Worm (Caenorhabditis elegans) whole organism, L2 larva: ENCODE measurements around the gene ivph-3.
A peak's percentile ranks its signal among the peaks of the same experiment; 100 is the strongest.

Experiments
- C34F6.9 ChIP-seq: fragments of 150-350 bp; optimal IDR thresholded peaks from 2 replicates; lab custom pipeline; 2014; ENCODE audit warnings: missing biosample characterization, missing genetic modification characterization
- F13H6.1 ChIP-seq: sonication (generic microtip); optimal IDR thresholded peaks from 2 replicates; lab custom pipeline; 2016; ENCODE audit warnings: missing genetic modification characterization, missing compliant biosample characterization
- R02D3.7 ChIP-seq: fragments of 150-350 bp; optimal IDR thresholded peaks from 2 replicates; lab custom pipeline; 2014; ENCODE audit warnings: missing biosample characterization, missing genetic modification characterization
- Y55F3AM.14 ChIP-seq: fragments of 200-800 bp; sonication (Bioruptor generic); optimal IDR thresholded peaks from 2 replicates; lab custom pipeline; 2018; ENCODE audit warnings: mild to moderate bottlenecking, missing genetic modification characterization, missing compliant biosample characterization
- ZK546.5 ChIP-seq: sonication (generic microtip); optimal IDR thresholded peaks from 2 replicates; lab custom pipeline; 2017; ENCODE audit warnings: missing biosample characterization, missing genetic modification characterization
- alr-1 ChIP-seq: fragments of 150-350 bp; optimal IDR thresholded peaks from 2 replicates; lab custom pipeline; 2014; ENCODE audit warnings: missing biosample characterization, missing genetic modification characterization
- blmp-1 ChIP-seq: sonication (generic microtip); optimal IDR thresholded peaks from 2 replicates; lab custom pipeline; 2017; ENCODE audit warnings: missing genetic modification characterization, mild to moderate bottlenecking, missing compliant biosample characterization, antibody characterized with exemption, moderate library complexity; ENCODE audit not compliant: insufficient read depth
- ceh-16 ChIP-seq: fragments of 150-350 bp; optimal IDR thresholded peaks from 2 replicates; lab custom pipeline; 2014; ENCODE audit warnings: missing biosample characterization, missing genetic modification characterization
- crh-2 ChIP-seq: sonication (generic microtip); optimal IDR thresholded peaks from 2 replicates; lab custom pipeline; 2017; ENCODE audit warnings: missing biosample characterization, missing genetic modification characterization
- dmd-4 ChIP-seq: sonication (generic microtip); optimal IDR thresholded peaks from 2 replicates; lab custom pipeline; 2017; ENCODE audit warnings: missing biosample characterization, missing genetic modification characterization
- egl-27 ChIP-seq: sonication (generic microtip); optimal IDR thresholded peaks from 3 replicates; lab custom pipeline; 2017; ENCODE audit warnings: missing biosample characterization, missing genetic modification reagents, missing genetic modification characterization
- elt-1 ChIP-seq: fragments of 150-350 bp; optimal IDR thresholded peaks from 2 replicates; lab custom pipeline; 2014; ENCODE audit warnings: missing biosample characterization, missing genetic modification characterization
- elt-3 ChIP-seq: sonication (generic microtip); optimal IDR thresholded peaks from 2 replicates; lab custom pipeline; 2017; ENCODE audit warnings: missing biosample characterization, missing genetic modification characterization
- fos-1 ChIP-seq: fragments of 150-350 bp; optimal IDR thresholded peaks from 2 replicates; lab custom pipeline; 2014; ENCODE audit warnings: missing biosample characterization, missing genetic modification characterization
- gmeb-1 ChIP-seq: fragments of 150-350 bp; optimal IDR thresholded peaks from 2 replicates; lab custom pipeline; 2014; ENCODE audit warnings: missing biosample characterization, missing genetic modification characterization
- lsy-2 ChIP-seq, 2 experiments: fragments of 150-350 bp in 1 of 2; sonication (generic microtip) in 1 of 2; optimal IDR thresholded peaks; 2 replicates each; lab custom pipeline; 2014 to 2017; ENCODE audit warnings: missing biosample characterization in 2 of 2, missing genetic modification characterization in 2 of 2
- mab-5 ChIP-seq: fragments of 150-350 bp; optimal IDR thresholded peaks from 2 replicates; lab custom pipeline; 2014; ENCODE audit warnings: missing biosample characterization, missing genetic modification characterization
- mbf-1 ChIP-seq: sonication (generic microtip); optimal IDR thresholded peaks from 2 replicates; lab custom pipeline; 2017; ENCODE audit warnings: missing biosample characterization, missing genetic modification characterization
- nhr-10 ChIP-seq: sonication (generic microtip); optimal IDR thresholded peaks from 2 replicates; lab custom pipeline; 2017; ENCODE audit warnings: missing biosample characterization, missing genetic modification characterization
- nhr-11 ChIP-seq: fragments of 150-350 bp; optimal IDR thresholded peaks from 2 replicates; lab custom pipeline; 2014; ENCODE audit warnings: missing biosample characterization, missing genetic modification characterization
- nhr-129 ChIP-seq: fragments of 150-350 bp; optimal IDR thresholded peaks from 2 replicates; lab custom pipeline; 2014; ENCODE audit warnings: missing biosample characterization, missing genetic modification characterization
- nhr-21 ChIP-seq: fragments of 150-350 bp; optimal IDR thresholded peaks from 2 replicates; lab custom pipeline; 2014; ENCODE audit warnings: missing biosample characterization, missing genetic modification characterization
- nhr-23 ChIP-seq: fragments of 150-350 bp; optimal IDR thresholded peaks from 2 replicates; lab custom pipeline; 2014; ENCODE audit warnings: missing biosample characterization, missing genetic modification reagents, missing genetic modification characterization
- nhr-25 ChIP-seq: fragments of 150-350 bp; sonication (generic microtip); optimal IDR thresholded peaks from 3 replicates; lab custom pipeline; 2014; ENCODE audit warnings: missing biosample characterization, missing genetic modification characterization
- peb-1 ChIP-seq: fragments of 150-350 bp; optimal IDR thresholded peaks from 2 replicates; lab custom pipeline; 2014; ENCODE audit warnings: missing biosample characterization, missing genetic modification characterization
- sem-4 ChIP-seq: fragments of 150-350 bp; optimal IDR thresholded peaks from 2 replicates; lab custom pipeline; 2014; ENCODE audit warnings: missing biosample characterization, missing genetic modification reagents, missing genetic modification characterization
- sma-9 ChIP-seq, 2 experiments: fragments of 150-350 bp in 1 of 2; sonication (generic microtip) in 1 of 2; optimal IDR thresholded peaks; 2 replicates each; lab custom pipeline; 2014 to 2016; ENCODE audit warnings: missing genetic modification characterization in 2 of 2, mild to moderate bottlenecking in 1 of 2, missing biosample characterization in 1 of 2, missing compliant biosample characterization in 1 of 2, missing genetic modification reagents in 1 of 2, moderate library complexity in 1 of 2
- snpc-4 ChIP-seq: fragments of 150-350 bp; optimal IDR thresholded peaks from 2 replicates; lab custom pipeline; 2014; ENCODE audit warnings: missing biosample characterization, missing genetic modification characterization
- unc-55 ChIP-seq: fragments of 150-350 bp; sonication (generic microtip); optimal IDR thresholded peaks from 3 replicates; lab custom pipeline; 2014; ENCODE audit warnings: missing biosample characterization, missing genetic modification reagents, missing genetic modification characterization
- unc-62 ChIP-seq: fragments of 150-350 bp; optimal IDR thresholded peaks from 2 replicates; lab custom pipeline; 2014; ENCODE audit warnings: missing biosample characterization, missing genetic modification reagents, missing genetic modification characterization

The ivph-3 gene

DNA sequence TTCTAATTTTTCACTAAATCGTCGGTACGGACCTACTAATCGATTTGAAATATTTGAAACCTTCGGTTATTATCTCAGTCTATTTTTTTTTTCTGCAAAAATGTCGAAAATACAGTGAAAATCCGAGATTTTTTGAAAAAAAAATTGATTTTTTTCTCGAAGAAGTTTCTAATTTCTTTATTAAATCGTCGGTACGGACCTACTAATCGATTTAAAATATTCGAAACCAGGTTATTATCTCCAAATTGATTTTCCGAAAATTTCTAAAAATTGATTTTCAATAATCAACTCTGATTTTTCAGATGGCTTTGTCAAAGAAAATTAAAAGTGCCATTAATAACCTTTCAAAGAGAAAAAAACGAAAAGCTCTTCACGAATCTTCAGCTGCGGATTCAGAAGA is at the start of gene ivph-3:
Gene ivph-3 (plus strand): TSS at position 301 of the 400 bp plus-strand sequence.
- TF ChIP-seq elt-3 (tag; lab: Kevin White, UChicago) (no peak), nhr-129 (tag; lab: Kevin White, UChicago) (no peak), snpc-4 (tag; lab: Kevin White, UChicago) (no peak), peb-1 (no peak), C34F6.9 (no peak)

DNA sequence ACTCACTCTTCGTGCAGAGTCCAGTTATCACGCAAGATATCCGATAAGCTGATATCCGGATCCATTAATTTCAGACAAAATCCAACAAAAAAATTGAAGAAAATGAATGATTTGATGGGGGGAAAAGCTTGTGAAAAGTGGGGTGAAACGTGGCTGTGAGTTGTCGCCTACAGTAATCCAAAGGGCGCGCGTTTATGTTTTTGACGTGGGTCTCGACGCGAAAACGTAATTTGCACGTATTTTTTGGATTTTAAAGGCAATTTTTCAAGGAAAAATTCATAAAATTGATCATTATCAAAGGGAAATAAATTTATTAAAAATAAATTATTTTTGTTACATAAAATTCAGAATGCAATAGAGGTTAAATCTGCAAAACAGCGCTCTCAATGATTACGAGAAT is 44.7 kb upstream of the ivph-3 start, which contains the start of gene Y54G2A.73:
Gene Y54G2A.73 (minus strand): TSS at position 65 of the 400 bp plus-strand sequence.
- TF ChIP-seq dmd-4 (no peak), blmp-1 (tag; lab: Kevin White, UChicago) (no peak), egl-27 (no peak), nhr-10 (tag; lab: Kevin White, UChicago) (no peak), mbf-1 (tag; lab: Kevin White, UChicago) (no peak), ZK546.5 (tag; lab: Kevin White, UChicago) (no peak), unc-55 (no peak)

DNA sequence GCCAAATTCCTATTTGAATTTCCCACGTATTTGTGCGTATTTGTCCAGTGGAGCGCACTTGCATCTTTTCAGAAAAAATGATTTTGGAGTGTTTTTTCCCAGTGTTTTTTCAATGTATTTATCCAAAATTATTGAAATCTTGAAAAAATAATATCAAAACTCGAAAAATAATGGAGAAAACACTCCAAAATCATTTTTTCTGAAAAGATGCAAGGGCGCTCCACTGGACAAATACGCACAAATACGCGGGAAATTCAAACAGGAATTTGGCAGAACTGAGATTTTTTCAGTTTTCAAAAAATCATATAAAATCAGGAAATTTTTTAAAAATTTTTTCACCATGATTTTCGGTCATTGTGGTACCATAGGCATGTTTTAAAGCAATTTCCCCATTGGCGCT is 41.9 kb upstream of the ivph-3 start:
- TF ChIP-seq lsy-2 (tag; optimal IDR thresholded peaks at IDR 0.05; lab: Kevin White, UChicago) (no peak), gmeb-1 (peak; percentile 9)
- TF ChIP-seq, all 48 proteins: peak for 1

DNA sequence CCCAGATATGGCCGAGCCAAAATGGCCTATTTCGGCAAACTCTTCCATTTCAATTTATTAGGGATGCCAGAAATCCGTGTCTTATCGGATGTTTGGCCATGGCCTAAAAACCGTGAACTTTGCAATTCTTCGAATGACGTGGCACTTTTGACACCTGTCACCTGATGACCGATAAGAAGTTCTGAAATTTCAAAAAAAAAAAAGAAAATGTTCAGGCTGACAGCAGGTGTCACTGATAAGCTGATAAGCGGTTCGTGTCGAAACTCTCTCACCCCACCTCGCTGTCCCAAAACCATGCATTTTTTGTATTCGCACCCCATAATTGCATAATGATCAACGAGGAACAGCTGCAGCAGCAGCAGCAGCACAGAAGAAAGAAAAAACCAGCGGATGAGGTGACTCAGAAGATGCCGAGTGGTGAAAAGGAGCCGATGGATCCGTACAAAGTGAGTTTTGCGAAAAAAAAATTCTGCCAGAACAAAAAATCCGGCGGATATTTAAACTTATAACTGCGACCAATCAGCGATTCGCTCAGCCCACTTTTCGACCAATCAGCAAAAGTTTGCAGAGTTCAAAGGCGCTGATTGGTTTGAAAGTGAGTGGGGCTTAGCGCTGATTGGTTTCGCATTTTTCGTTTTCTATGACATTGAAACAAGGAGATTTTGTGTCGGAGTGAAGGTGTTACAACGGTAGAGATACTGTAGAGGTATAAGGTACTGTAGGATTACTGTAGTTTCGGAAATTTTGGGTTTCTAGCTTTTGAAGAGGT is 41.0 kb upstream of the ivph-3 start, which contains the start of the genes Y54G2A.28 and vrp-1:
Gene Y54G2A.28 (minus strand): TSS at position 48 of the 769 bp plus-strand sequence.
Gene vrp-1 (plus strand): TSS at position 214 of the 769 bp plus-strand sequence.
- peak; percentile 79 for TF ChIP-seq fos-1 (tag; lab: Kevin White, UChicago)
- no peak for TF ChIP-seq peb-1
- peak; percentile 54 for TF ChIP-seq crh-2 (tag; lab: Kevin White, UChicago)
- TF ChIP-seq, all 48 proteins: peak for 2

DNA sequence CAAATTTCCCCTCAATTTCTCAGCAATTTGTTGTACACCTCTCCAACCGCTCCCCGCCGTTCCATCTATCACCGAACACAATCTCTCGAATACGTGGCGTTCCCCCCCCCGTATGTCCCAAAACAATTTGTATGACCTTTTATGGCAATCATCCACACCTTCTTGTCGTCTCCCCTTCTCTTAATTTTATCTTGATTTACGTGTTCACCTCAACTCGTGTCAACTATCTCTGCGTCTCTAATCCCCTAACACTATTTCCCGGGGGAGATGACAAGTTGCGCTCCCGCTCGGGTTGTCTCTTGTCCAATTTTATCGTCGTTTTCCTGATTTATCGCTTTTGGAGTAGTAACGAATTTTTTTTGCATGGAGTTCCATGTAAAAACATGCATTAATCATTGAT is 38.9 kb upstream of the ivph-3 start:
- TF ChIP-seq lsy-2 (tag; optimal IDR thresholded peaks at IDR 0.05; lab: Kevin White, UChicago) (no peak), nhr-129 (tag; lab: Kevin White, UChicago) (no peak), elt-1 (peak; percentile 34), snpc-4 (tag; lab: Kevin White, UChicago) (no peak), nhr-21 (tag; lab: Kevin White, UChicago) (no peak), F13H6.1 (tag; lab: Kevin White, UChicago) (no peak), nhr-23 (no peak), R02D3.7 (tag; lab: Kevin White, UChicago) (no peak), crh-2 (tag; lab: Kevin White, UChicago) (peak; percentile 28), unc-55 (no peak), Y55F3AM.14 (no peak), nhr-11 (tag; lab: Kevin White, UChicago) (no peak), mab-5 (tag; lab: Kevin White, UChicago) (peak; percentile 6), nhr-25 (tag; lab: Kevin White, UChicago) (peak; percentile 53), ceh-16 (peak; percentile 96), mbf-1 (tag; lab: Kevin White, UChicago) (no peak), unc-62 (GFP tag; lab: Kevin White, UChicago) (peak; percentile 50)

DNA sequence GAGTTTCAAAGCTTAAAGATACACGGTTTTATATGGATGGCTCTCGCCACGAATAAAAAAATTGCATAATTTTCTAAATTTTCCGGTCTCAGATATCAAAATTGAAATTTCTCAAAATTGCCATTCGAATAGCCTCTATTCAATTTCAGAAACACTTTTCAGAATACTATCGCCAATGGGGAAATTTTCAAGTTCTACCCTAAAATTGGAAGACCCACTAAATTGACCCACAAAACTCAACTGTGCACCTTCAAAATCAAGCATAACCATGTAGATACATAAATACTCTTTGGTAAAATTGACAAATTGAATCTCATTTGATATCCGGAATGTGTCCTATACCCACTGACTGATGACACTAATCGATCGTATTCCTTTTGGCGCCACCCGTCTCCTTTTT is 37.3 kb upstream of the ivph-3 start:
- no peak for TF ChIP-seq alr-1 (tag; lab: Kevin White, UChicago)
- no peak for TF ChIP-seq snpc-4 (tag; lab: Kevin White, UChicago)
- no peak for TF ChIP-seq elt-3 (tag; lab: Kevin White, UChicago)
- TF ChIP-seq nhr-21 (tag; lab: Kevin White, UChicago): no peak
- no peak for TF ChIP-seq ZK546.5 (tag; lab: Kevin White, UChicago)
- TF ChIP-seq sem-4 (tag; lab: Kevin White, UChicago): no peak
- no peak for TF ChIP-seq blmp-1 (tag; lab: Kevin White, UChicago)
- TF ChIP-seq C34F6.9: no peak
- TF ChIP-seq sma-9 (GFP tag; optimal IDR thresholded peaks at IDR 0.05; lab: Kevin White, UChicago): no peak
- no peak for TF ChIP-seq sma-9 (tag; optimal IDR thresholded peaks at IDR 0.05; lab: Kevin White, UChicago)
- TF ChIP-seq R02D3.7 (tag; lab: Kevin White, UChicago): no peak
- no peak for TF ChIP-seq nhr-23
